Worm (Caenorhabditis elegans): ENCODE results near the gene npp-8.

The npp-8 gene

ce11 chrIV:1563476-1564131 lies 32.0 kb downstream of the npp-8 start, which contains the start of gene Y41D4B.15:
Y41D4B.15 (plus strand) TSS chrIV:1564081.
- TF ChIP-seq pbrm-1 (GFP tag; IDR thresholded peaks at IDR 0.05): no peak
- TF ChIP-seq aptf-3 (GFP tag; IDR thresholded peaks at IDR 0.05): no peak
- TF ChIP-seq nhr-179 (tag; optimal IDR thresholded peaks at IDR 0.05): no peak
- TF ChIP-seq zfh-2 (GFP tag; conservative IDR thresholded peaks at IDR 0.05): no peak
- no peak for TF ChIP-seq tbx-9 (tag; optimal IDR thresholded peaks at IDR 0.05; ENCODE audit: borderline replicate concordance)
- TF ChIP-seq bed-1 (GFP tag; IDR thresholded peaks at IDR 0.05): no peak
- no peak for TF ChIP-seq egrh-3 (GFP tag; IDR thresholded peaks at IDR 0.05)
- TF ChIP-seq nfya-1 (tag; optimal IDR thresholded peaks at IDR 0.05; ENCODE audit: borderline replicate concordance, insufficient read depth): no peak
- no peak for TF ChIP-seq C17E4.6 (GFP tag; IDR thresholded peaks at IDR 0.05)

ce11 chrIV:1561884-1562283 lies 33.7 kb downstream of the npp-8 start, which contains the start of gene hpo-6:
hpo-6 (plus strand) TSS chrIV:1562184.
- no peak for TF ChIP-seq ccch-3 (GFP tag; optimal IDR thresholded peaks at IDR 0.05)
- TF ChIP-seq hlh-12 (tag; optimal IDR thresholded peaks at IDR 0.05): no peak
- no peak for TF ChIP-seq ztf-26 (tag; optimal IDR thresholded peaks at IDR 0.05)
- TF ChIP-seq F55B11.4 (tag; optimal IDR thresholded peaks at IDR 0.05; ENCODE audit: borderline replicate concordance, insufficient read depth): no peak
- no peak for TF ChIP-seq C17E4.6 (GFP tag; IDR thresholded peaks at IDR 0.05)
- TF ChIP-seq lsl-1 (GFP tag; optimal IDR thresholded peaks at IDR 0.05): no peak

ce11 chrIV:1559931-1560330 lies 35.7 kb downstream of the npp-8 start, which contains the start of gene Y41D4B.17:
Y41D4B.17 (plus strand) TSS chrIV:1560104.
- TF ChIP-seq F57A8.1 (GFP tag; optimal IDR thresholded peaks at IDR 0.05): no peak
- TF ChIP-seq Y53G8AR.9 (GFP tag; conservative IDR thresholded peaks at IDR 0.05): no peak
- peak; percentile 24 for TF ChIP-seq nhr-80 (tag; optimal IDR thresholded peaks at IDR 0.05)
- no peak for TF ChIP-seq cebp-1 (GFP tag; IDR thresholded peaks at IDR 0.05)
- TF ChIP-seq cebp-1 (tag; optimal IDR thresholded peaks at IDR 0.05): no peak
- no peak for TF ChIP-seq hrde-1 (tag; optimal IDR thresholded peaks at IDR 0.05; ENCODE audit: borderline replicate concordance)

- TF ChIP-seq tbp1 (GFP tag; optimal IDR thresholded peaks at IDR 0.05) (no peak), cebp-1 (GFP tag; IDR thresholded peaks at IDR 0.05) (peak; percentile 60; the same call in 1 of the 2 replicates), cebp-1 (tag; optimal IDR thresholded peaks at IDR 0.05) (peak; percentile 75), F22D6.2 (tag; optimal IDR thresholded peaks at IDR 0.05) (no peak), lag-1 (GFP tag; IDR thresholded peaks at IDR 0.05) (no peak), nhr-90 (tag; optimal IDR thresholded peaks at IDR 0.05) (no peak), ets-4 (GFP tag; optimal IDR thresholded peaks at IDR 0.05) (no peak), zfh-2 (GFP tag; conservative IDR thresholded peaks at IDR 0.05) (0 out of 2 replicates have a peak, but pooled peaks have one; percentile 37), lin-26 (GFP tag; IDR thresholded peaks at IDR 0.05) (no peak), lir-1 (GFP tag; conservative IDR thresholded peaks at IDR 0.05) (no peak), pha-4 (tag; optimal IDR thresholded peaks at IDR 0.05) (no peak), nhr-80 (tag; optimal IDR thresholded peaks at IDR 0.05) (peak; percentile 33), mxl-1 (tag; optimal IDR thresholded peaks at IDR 0.05) (no peak), gei-17 (GFP tag; optimal IDR thresholded peaks at IDR 0.05) (no peak)
These were observed 40.5 kb downstream of the npp-8 start, which contains the start of gene C34H4.1 for ce11 chrIV:1555021-1555720. C34H4.1 (plus strand) TSS chrIV:1555579.
